Fruit fly (Drosophila melanogaster) S2 (cell line): ENCODE data around the gene Cyp12e1.

ENCODE experiments used
- CG8478 ChIP-seq: fragments of >200 bp; optimal IDR thresholded peaks from 2 replicates; lab custom pipeline; 2018
- CTCF ChIP-seq, 2 experiments: fragments of >200 bp; optimal IDR thresholded peaks; 2 replicates each; lab custom pipeline; 2018

DNA sequence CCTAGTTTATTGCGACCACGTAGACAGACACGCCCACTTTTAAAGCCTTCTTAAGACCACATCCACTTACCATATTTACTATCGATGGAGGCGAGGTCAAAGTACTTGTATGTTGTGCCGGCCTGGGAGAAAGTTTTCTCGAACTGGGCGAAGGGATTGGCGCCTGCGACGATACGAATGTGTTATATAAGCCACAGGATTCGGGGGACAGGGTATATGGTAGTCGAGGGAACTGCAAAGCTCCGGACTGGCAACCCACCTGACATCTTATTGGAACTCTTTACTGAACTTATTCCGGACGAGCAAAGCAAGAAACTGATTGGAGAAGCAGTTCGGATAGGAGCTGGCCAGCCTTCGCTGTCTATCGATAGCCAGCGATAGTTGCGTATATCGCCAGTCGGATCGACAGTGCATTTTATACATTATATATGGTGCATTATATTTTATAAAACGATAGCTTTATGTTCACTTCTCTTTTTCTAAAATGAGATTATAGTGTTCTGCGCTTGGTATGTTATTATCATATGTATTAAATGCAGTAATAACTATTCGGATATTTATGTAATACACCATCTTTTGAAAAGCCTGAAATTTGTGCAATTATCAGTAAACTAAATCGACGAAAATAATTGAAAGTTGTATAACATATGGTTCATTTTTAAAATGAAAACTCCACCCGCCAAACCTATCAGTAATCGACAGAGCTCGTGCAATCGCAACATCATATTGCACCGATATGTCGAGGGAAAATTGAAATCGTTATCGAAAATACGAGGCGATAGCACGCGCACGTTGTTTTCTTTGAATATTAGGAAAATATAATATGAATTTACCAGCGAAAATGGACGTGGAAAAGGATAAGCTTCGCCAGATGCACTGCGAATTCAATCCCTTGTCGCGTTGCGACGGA, 21.8 kb upstream of the Cyp12e1 start, which contains the start of the genes Irp-1B and Rrp46:
- TF ChIP-seq CG8478 (lab: Kevin White, UChicago) = no peak
- no peak for TF ChIP-seq CTCF (optimal IDR thresholded peaks at IDR 0.05; lab: Kevin White, UChicago)
